Fruit fly (Drosophila melanogaster) whole organism, embryonic: ENCODE results near the gene nonA.

Experiments
- B-H2 ChIP-seq: fragments of 200-800 bp; sonication (Bioruptor generic); optimal IDR thresholded peaks from 2 replicates; lab custom pipeline; 2018; ENCODE audit warnings: missing biosample characterization, mild to moderate bottlenecking, missing genetic modification characterization
- CG10959 ChIP-seq: fragments of 200-800 bp; sonication (Bioruptor generic); IDR thresholded peaks from 2 replicates; pipeline ENCODE4 v1.3.6; 2022; ENCODE audit warnings: missing biosample characterization, missing genetic modification characterization
- CG13296 ChIP-seq: fragments of 200-800 bp; sonication (Bioruptor generic); optimal IDR thresholded peaks from 3 replicates; lab custom pipeline; 2018; ENCODE audit warnings: missing biosample characterization, mild to moderate bottlenecking, missing genetic modification characterization
- CG13894 ChIP-seq: fragments of 200-800 bp; sonication (Bioruptor generic); optimal IDR thresholded peaks from 3 replicates; lab custom pipeline; 2018; ENCODE audit warnings: missing biosample characterization, mild to moderate bottlenecking, missing genetic modification characterization, moderate library complexity
- CG14050 ChIP-seq: fragments of 200-800 bp; sonication (Bioruptor generic); IDR thresholded peaks from 3 replicates; pipeline ENCODE4 v1.3.6; 2022; ENCODE audit warnings: missing biosample characterization, missing genetic modification characterization
- CG1529 ChIP-seq: fragments of 200-800 bp; sonication (Bioruptor generic); optimal IDR thresholded peaks from 3 replicates; lab custom pipeline; 2018; ENCODE audit warnings: missing biosample characterization, missing genetic modification characterization
- CG1647 ChIP-seq: fragments of 200-800 bp; sonication (Bioruptor generic); optimal IDR thresholded peaks from 3 replicates; lab custom pipeline; 2016; ENCODE audit warnings: missing biosample characterization, missing genetic modification characterization
- CG16863 ChIP-seq: fragments of 200-800 bp; sonication (Bioruptor generic); optimal IDR thresholded peaks from 3 replicates; lab custom pipeline; 2016; ENCODE audit warnings: missing biosample characterization, missing genetic modification characterization
- CG17568 ChIP-seq: fragments of 200-800 bp; sonication (Bioruptor generic); optimal IDR thresholded peaks from 2 replicates; lab custom pipeline; 2018; ENCODE audit warnings: missing biosample characterization, mild to moderate bottlenecking, missing genetic modification characterization, moderate library complexity
- CG30020 ChIP-seq: fragments of 200-800 bp; optimal IDR thresholded peaks from 2 replicates; lab custom pipeline; 2019; ENCODE audit warnings: missing biosample characterization, mild to moderate bottlenecking, missing genetic modification characterization, moderate library complexity
- CG3065 ChIP-seq: fragments of 200-800 bp; sonication (Bioruptor generic); optimal IDR thresholded peaks from 2 replicates; lab custom pipeline; 2016; ENCODE audit warnings: missing biosample characterization, missing genetic modification characterization
- CG4282 ChIP-seq: fragments of 200-800 bp; sonication (Bioruptor generic); optimal IDR thresholded peaks from 2 replicates; lab custom pipeline; 2016; ENCODE audit warnings: missing biosample characterization, missing genetic modification characterization
- CG4707 ChIP-seq: fragments of 200-800 bp; sonication (Bioruptor generic); optimal IDR thresholded peaks from 2 replicates; lab custom pipeline; 2018; ENCODE audit warnings: missing biosample characterization, mild to moderate bottlenecking, missing genetic modification characterization, moderate library complexity
- CG4820 ChIP-seq: fragments of 200-800 bp; sonication (Bioruptor generic); optimal IDR thresholded peaks from 3 replicates; lab custom pipeline; 2016; ENCODE audit warnings: missing biosample characterization, missing genetic modification characterization
- CG7357 ChIP-seq: fragments of 200-800 bp; sonication (Bioruptor generic); IDR thresholded peaks from 3 replicates; pipeline ENCODE4 v1.3.6; 2022; ENCODE audit warnings: missing biosample characterization, missing genetic modification characterization
- CG7745 ChIP-seq: fragments of 200-800 bp; sonication (Bioruptor generic); optimal IDR thresholded peaks from 2 replicates; lab custom pipeline; 2018; ENCODE audit warnings: missing biosample characterization, mild to moderate bottlenecking, missing genetic modification characterization, moderate library complexity
- CG9609 ChIP-seq: fragments of 200-800 bp; sonication (Bioruptor generic); optimal IDR thresholded peaks from 3 replicates; lab custom pipeline; 2016; ENCODE audit warnings: missing biosample characterization, missing genetic modification characterization
- CG9797 ChIP-seq: fragments of 200-800 bp; sonication (Bioruptor generic); optimal IDR thresholded peaks from 3 replicates; lab custom pipeline; 2018; ENCODE audit warnings: missing biosample characterization, mild to moderate bottlenecking, missing genetic modification characterization
- CG9932 ChIP-seq: fragments of 200-800 bp; sonication (Bioruptor generic); IDR thresholded peaks from 2 replicates; pipeline ENCODE4 v1.3.6; 2022; ENCODE audit warnings: missing biosample characterization, missing genetic modification characterization
- D ChIP-seq, 2 experiments: fragments of 200-800 bp in 1 of 2; fragments of >200 bp in 1 of 2; sonication (Bioruptor generic) in 1 of 2; optimal IDR thresholded peaks; 2 replicates in 1 of 2; 3 replicates in 1 of 2; lab custom pipeline; 2017; ENCODE audit warnings: mild to moderate bottlenecking in 1 of 2, missing biosample characterization in 1 of 2, missing genetic modification characterization in 1 of 2, missing genetic modification reagents in 1 of 2
- Dad ChIP-seq: fragments of 200-800 bp; sonication (Bioruptor generic); optimal IDR thresholded peaks from 3 replicates; lab custom pipeline; 2016; ENCODE audit warnings: missing biosample characterization, missing genetic modification characterization
- Hr78 ChIP-seq, 2 experiments: fragments of 200-800 bp in 1 of 2; fragments of >200 bp in 1 of 2; sonication (Bioruptor generic) in 1 of 2; optimal IDR thresholded peaks; 2 replicates each; lab custom pipeline; 2017 to 2019; ENCODE audit warnings: missing biosample characterization in 2 of 2, missing genetic modification characterization in 2 of 2, mild to moderate bottlenecking in 1 of 2, moderate library complexity in 1 of 2
- Mes4 ChIP-seq: fragments of 200-800 bp; sonication (Bioruptor generic); optimal IDR thresholded peaks from 2 replicates; lab custom pipeline; 2016; ENCODE audit warnings: missing biosample characterization, missing genetic modification characterization
- Oaz ChIP-seq: fragments of 200-800 bp; sonication (Bioruptor generic); IDR thresholded peaks from 2 replicates; pipeline ENCODE4 v1.3.6; 2022; ENCODE audit warnings: missing biosample characterization, missing genetic modification characterization
- Opbp ChIP-seq: fragments of 200-800 bp; sonication (Bioruptor generic); IDR thresholded peaks from 3 replicates; pipeline ENCODE4 v1.3.6; 2022; ENCODE audit warnings: missing biosample characterization, missing genetic modification characterization; ENCODE audit not compliant: partially characterized antibody
- Sox100B ChIP-seq: fragments of 200-800 bp; sonication (Bioruptor generic); optimal IDR thresholded peaks from 3 replicates; lab custom pipeline; 2018; ENCODE audit warnings: missing biosample characterization, mild to moderate bottlenecking, missing genetic modification characterization
- Sry-β ChIP-seq: fragments of 200-800 bp; sonication (Bioruptor generic); optimal IDR thresholded peaks from 2 replicates; lab custom pipeline; 2018; ENCODE audit warnings: missing biosample characterization, mild to moderate bottlenecking, missing genetic modification characterization, moderate library complexity
- Ssrp ChIP-seq: fragments of 200-800 bp; sonication (Bioruptor generic); optimal IDR thresholded peaks from 2 replicates; lab custom pipeline; 2018; ENCODE audit warnings: missing biosample characterization, mild to moderate bottlenecking, missing genetic modification characterization, moderate library complexity
- Xbp1 ChIP-seq: fragments of 200-800 bp; sonication (Bioruptor generic); optimal IDR thresholded peaks from 3 replicates; lab custom pipeline; 2016; ENCODE audit warnings: missing biosample characterization, mild to moderate bottlenecking, missing genetic modification characterization
- ara ChIP-seq: fragments of 200-800 bp; sonication (Bioruptor generic); IDR thresholded peaks from 2 replicates; pipeline ENCODE4 v1.3.6; 2022; ENCODE audit warnings: missing biosample characterization, missing genetic modification characterization
- ase ChIP-seq: fragments of 200-800 bp; sonication (Bioruptor generic); IDR thresholded peaks from 3 replicates; pipeline ENCODE4 v1.3.6; 2022; ENCODE audit warnings: missing biosample characterization, missing genetic modification characterization
- ash1 ChIP-seq: fragments of 200-800 bp; sonication (Bioruptor generic); optimal IDR thresholded peaks from 2 replicates; lab custom pipeline; 2018; ENCODE audit warnings: missing biosample characterization, mild to moderate bottlenecking, missing genetic modification characterization
- crol ChIP-seq: fragments of 200-800 bp; sonication (Bioruptor generic); IDR thresholded peaks from 2 replicates; pipeline ENCODE4 v1.3.6; 2022; ENCODE audit warnings: missing biosample characterization, missing genetic modification characterization
- crp ChIP-seq, 2 experiments: fragments of 200-800 bp; sonication (Bioruptor generic); optimal IDR thresholded peaks; 2 replicates in 1 of 2; 3 replicates in 1 of 2; lab custom pipeline; 2017; ENCODE audit warnings: missing biosample characterization in 2 of 2, missing genetic modification characterization in 2 of 2, mild to moderate bottlenecking in 1 of 2, moderate library complexity in 1 of 2
- danr ChIP-seq: fragments of 200-800 bp; sonication (Bioruptor generic); IDR thresholded peaks from 2 replicates; pipeline ENCODE4 v1.3.6; 2022; ENCODE audit warnings: missing biosample characterization, missing genetic modification characterization
- dimm ChIP-seq: fragments of 200-800 bp; sonication (Bioruptor generic); IDR thresholded peaks from 2 replicates; pipeline ENCODE4 v1.3.6; 2022; ENCODE audit warnings: missing biosample characterization, missing genetic modification characterization
- fd64A ChIP-seq: fragments of 200-800 bp; sonication (Bioruptor generic); optimal IDR thresholded peaks from 3 replicates; lab custom pipeline; 2018; ENCODE audit warnings: missing biosample characterization, mild to moderate bottlenecking, missing genetic modification characterization
- gce ChIP-seq: fragments of 200-800 bp; sonication (Bioruptor generic); IDR thresholded peaks from 3 replicates; pipeline ENCODE4 v1.3.6; 2022; ENCODE audit warnings: missing biosample characterization, missing genetic modification characterization
- gcm ChIP-seq: fragments of 200-800 bp; sonication (Bioruptor generic); optimal IDR thresholded peaks from 2 replicates; lab custom pipeline; 2019; ENCODE audit warnings: missing biosample characterization, mild to moderate bottlenecking, missing genetic modification characterization, moderate library complexity
- gro ChIP-seq: fragments of 200-800 bp; sonication (Bioruptor generic); optimal IDR thresholded peaks from 2 replicates; lab custom pipeline; 2016; ENCODE audit warnings: missing biosample characterization, missing genetic modification characterization
- gt ChIP-seq: fragments of 200-800 bp; sonication (Bioruptor generic); IDR thresholded peaks from 2 replicates; pipeline ENCODE4 v1.3.6; 2022; ENCODE audit warnings: missing biosample characterization, missing genetic modification characterization
- kah ChIP-seq: fragments of 200-800 bp; sonication (Bioruptor generic); optimal IDR thresholded peaks from 2 replicates; lab custom pipeline; 2018; ENCODE audit warnings: missing biosample characterization, mild to moderate bottlenecking, missing genetic modification characterization
- nmo ChIP-seq: fragments of 200-800 bp; sonication (Bioruptor generic); optimal IDR thresholded peaks from 2 replicates; lab custom pipeline; 2018; ENCODE audit warnings: missing biosample characterization, mild to moderate bottlenecking, missing genetic modification characterization, moderate library complexity
- p53 ChIP-seq: fragments of 200-800 bp; sonication (Bioruptor generic); optimal IDR thresholded peaks from 2 replicates; lab custom pipeline; 2016; ENCODE audit warnings: missing biosample characterization, missing genetic modification characterization
- tap ChIP-seq: fragments of 200-800 bp; optimal IDR thresholded peaks from 3 replicates; lab custom pipeline; 2019; ENCODE audit warnings: missing biosample characterization, mild to moderate bottlenecking, missing genetic modification characterization, moderate library complexity
- tin ChIP-seq: fragments of 200-800 bp; sonication (Bioruptor generic); optimal IDR thresholded peaks from 3 replicates; lab custom pipeline; 2016; ENCODE audit warnings: missing biosample characterization, missing genetic modification characterization
- unc-4 ChIP-seq: fragments of 200-800 bp; sonication (Bioruptor generic); IDR thresholded peaks from 2 replicates; pipeline ENCODE4 v1.3.6; 2022; ENCODE audit warnings: missing biosample characterization, missing genetic modification characterization; ENCODE audit not compliant: partially characterized antibody
- vnd ChIP-seq: fragments of 200-800 bp; sonication (Bioruptor generic); IDR thresholded peaks from 3 replicates; pipeline ENCODE4 v1.3.6; 2022; ENCODE audit warnings: missing biosample characterization, missing genetic modification characterization; ENCODE audit not compliant: partially characterized antibody
- zfh1 ChIP-seq: fragments of 200-800 bp; sonication (Bioruptor generic); IDR thresholded peaks from 3 replicates; pipeline ENCODE4 v1.3.6; 2022; ENCODE audit warnings: missing biosample characterization, missing genetic modification characterization

nonA gene

dm6 chrX:16313078-16313875 is 48.1 kb upstream of the nonA start, which contains the start of the genes CG9915 and SWIP (continued):
- TF ChIP-seq gro (GFP tag; lab: Kevin White, UChicago) (peak; percentile 2), ash1 (GFP tag; lab: Kevin White, UChicago) (no peak), tin (no peak), CG3065 (no peak), CG9797 (no peak), CG10959 (GFP tag; lab: Robert Waterston, UW) (no peak), CG1647 (no peak), CG7745 (tag; lab: Kevin White, UChicago) (no peak), gcm (GFP tag; lab: Kevin White, UChicago) (no peak), zfh1 (GFP tag; lab: Robert Waterston, UW) (no peak), nmo (peak; percentile 13), CG16863 (no peak), CG13894 (tag; lab: Kevin White, UChicago) (no peak), CG4820 (GFP tag; lab: Kevin White, UChicago) (no peak), vnd (GFP tag; lab: Robert Waterston, UW) (peak; percentile 70), Ssrp (tag; lab: Kevin White, UChicago) (peak; percentile 7), danr (GFP tag; lab: Robert Waterston, UW) (no peak), ara (GFP tag; lab: Robert Waterston, UW) (no peak), CG30020 (tag; lab: Kevin White, UChicago) (peak; percentile 95), crp (GFP tag; optimal IDR thresholded peaks at IDR 0.05; lab: Kevin White, UChicago) (no peak), CG14050 (GFP tag; lab: Robert Waterston, UW) (no peak), dimm (GFP tag; lab: Robert Waterston, UW) (no peak), Sry-β (GFP tag; lab: Kevin White, UChicago) (no peak), p53 (GFP tag; lab: Kevin White, UChicago) (no peak), Opbp (GFP tag; lab: Robert Waterston, UW) (peak; percentile 79; the same call in 2 of the 3 replicates), CG4282 (GFP tag; lab: Kevin White, UChicago) (no peak), D (optimal IDR thresholded peaks at IDR 0.05; lab: Kevin White, UChicago) (no peak), D (GFP tag; optimal IDR thresholded peaks at IDR 0.05; lab: Kevin White, UChicago) (no peak), unc-4 (0 out of 2 replicates have a peak, but pooled peaks have one; percentile 46), Hr78 (GFP tag; optimal IDR thresholded peaks at IDR 0.05; lab: Kevin White, UChicago) (no peak), B-H2 (GFP tag; lab: Kevin White, UChicago) (no peak), ase (no peak), Xbp1 (GFP tag; lab: Kevin White, UChicago) (peak; percentile 16), tap (no peak), Mes4 (GFP tag; lab: Kevin White, UChicago) (no peak), CG9609 (GFP tag; lab: Kevin White, UChicago) (no peak), gt (GFP tag; lab: Robert Waterston, UW) (no peak), gce (GFP tag; lab: Robert Waterston, UW) (no peak), CG4707 (no peak), CG17568 (GFP tag; lab: Kevin White, UChicago) (no peak), CG7357 (GFP tag; lab: Robert Waterston, UW) (no peak), fd64A (GFP tag; lab: Kevin White, UChicago) (no peak), CG9932 (GFP tag; lab: Robert Waterston, UW) (no peak), crol (GFP tag; lab: Robert Waterston, UW) (no peak), CG13296 (no peak), Oaz (no peak), Sox100B (no peak), kah (no peak), CG1529 (GFP tag; lab: Kevin White, UChicago) (no peak), Dad (GFP tag; lab: Kevin White, UChicago) (no peak)
